Worm (Caenorhabditis elegans) whole organism, late embryonic: ENCODE results near the gene F07H5.7.

Source experiments
- C38D4.7 ChIP-seq: fragments of 200-800 bp; sonication (Bioruptor generic); optimal IDR thresholded peaks from 2 replicates; lab custom pipeline; 2018; ENCODE audit warnings: mild to moderate bottlenecking, missing genetic modification characterization, moderate library complexity, missing compliant biosample characterization
- F13H6.1 ChIP-seq: sonication (generic microtip); optimal IDR thresholded peaks from 2 replicates; lab custom pipeline; 2016; ENCODE audit warnings: missing genetic modification characterization, missing compliant biosample characterization
- K09A11.1 ChIP-seq: sonication (generic microtip); optimal IDR thresholded peaks from 2 replicates; lab custom pipeline; 2017; ENCODE audit warnings: antibody characterized with exemption, mild to moderate bottlenecking, missing genetic modification characterization, missing compliant biosample characterization; ENCODE audit not compliant: insufficient read depth
- Y22D7AL.16 ChIP-seq: sonication (generic microtip); optimal IDR thresholded peaks from 2 replicates; lab custom pipeline; 2016; ENCODE audit warnings: missing genetic modification characterization, missing compliant biosample characterization
- ahr-1 ChIP-seq: sonication (generic microtip); optimal IDR thresholded peaks from 2 replicates; lab custom pipeline; 2016; ENCODE audit warnings: missing genetic modification characterization, missing compliant biosample characterization
- ceh-18 ChIP-seq: sonication (generic microtip); optimal IDR thresholded peaks from 2 replicates; lab custom pipeline; 2016; ENCODE audit warnings: missing genetic modification characterization, missing compliant biosample characterization
- ceh-31 ChIP-seq: sonication (generic microtip); optimal IDR thresholded peaks from 2 replicates; lab custom pipeline; 2016; ENCODE audit warnings: missing genetic modification characterization, missing compliant biosample characterization
- ceh-6 ChIP-seq: fragments of 200-800 bp; sonication (Bioruptor generic); optimal IDR thresholded peaks from 2 replicates; lab custom pipeline; 2018; ENCODE audit warnings: mild to moderate bottlenecking, missing genetic modification characterization, missing compliant biosample characterization
- che-1 ChIP-seq: sonication (generic microtip); optimal IDR thresholded peaks from 2 replicates; lab custom pipeline; 2016; ENCODE audit warnings: mild to moderate bottlenecking, missing genetic modification characterization, missing compliant biosample characterization
- dmd-4 ChIP-seq: sonication (generic microtip); optimal IDR thresholded peaks from 2 replicates; lab custom pipeline; 2016; ENCODE audit warnings: borderline replicate concordance, missing genetic modification characterization, missing compliant biosample characterization
- dve-1 ChIP-seq: sonication (generic microtip); optimal IDR thresholded peaks from 2 replicates; lab custom pipeline; 2017; ENCODE audit warnings: antibody characterized with exemption, mild to moderate bottlenecking, missing genetic modification characterization, missing compliant biosample characterization
- elt-2 ChIP-seq: sonication (generic microtip); optimal IDR thresholded peaks from 2 replicates; lab custom pipeline; 2016; ENCODE audit warnings: missing genetic modification reagents, missing genetic modification characterization, missing compliant biosample characterization
- elt-4 ChIP-seq: sonication (generic microtip); optimal IDR thresholded peaks from 2 replicates; lab custom pipeline; 2016; ENCODE audit warnings: missing genetic modification characterization, missing compliant biosample characterization
- fax-1 ChIP-seq: sonication (generic microtip); optimal IDR thresholded peaks from 2 replicates; lab custom pipeline; 2016; ENCODE audit warnings: missing genotype, missing genetic modification characterization, missing compliant biosample characterization
- fkh-10 ChIP-seq: fragments of 150-350 bp; optimal IDR thresholded peaks from 2 replicates; lab custom pipeline; 2014; ENCODE audit warnings: missing biosample characterization, missing genetic modification reagents, missing genetic modification characterization
- fkh-6 ChIP-seq: sonication (generic microtip); optimal IDR thresholded peaks from 2 replicates; lab custom pipeline; 2016; ENCODE audit warnings: missing genetic modification characterization, missing compliant biosample characterization
- hlh-13 ChIP-seq: fragments of 200-800 bp; sonication (Bioruptor generic); optimal IDR thresholded peaks from 2 replicates; lab custom pipeline; 2018; ENCODE audit warnings: mild to moderate bottlenecking, missing genetic modification characterization, missing compliant biosample characterization
- hlh-6 ChIP-seq: sonication (generic microtip); optimal IDR thresholded peaks from 2 replicates; lab custom pipeline; 2016; ENCODE audit warnings: missing genotype, missing genetic modification characterization, missing compliant biosample characterization
- hlh-8 ChIP-seq: sonication (generic microtip); optimal IDR thresholded peaks from 2 replicates; lab custom pipeline; 2016; ENCODE audit warnings: missing genotype, missing genetic modification characterization, missing compliant biosample characterization
- lim-6 ChIP-seq: sonication (generic microtip); optimal IDR thresholded peaks from 2 replicates; lab custom pipeline; 2016; ENCODE audit warnings: missing genetic modification characterization, missing compliant biosample characterization
- lin-11 ChIP-seq: fragments of 200-800 bp; sonication (Bioruptor generic); optimal IDR thresholded peaks from 2 replicates; lab custom pipeline; 2018; ENCODE audit warnings: mild to moderate bottlenecking, missing genetic modification characterization, missing compliant biosample characterization
- madf-2 ChIP-seq: sonication (generic microtip); optimal IDR thresholded peaks from 2 replicates; lab custom pipeline; 2017; ENCODE audit warnings: missing genetic modification characterization, missing compliant biosample characterization
- mec-3 ChIP-seq: sonication (generic microtip); optimal IDR thresholded peaks from 2 replicates; lab custom pipeline; 2016; ENCODE audit warnings: borderline replicate concordance, missing genetic modification characterization, missing compliant biosample characterization
- npax-4 ChIP-seq: sonication (generic microtip); optimal IDR thresholded peaks from 2 replicates; lab custom pipeline; 2016; ENCODE audit warnings: missing genetic modification characterization, missing compliant biosample characterization
- pag-3 ChIP-seq: sonication (generic microtip); optimal IDR thresholded peaks from 2 replicates; lab custom pipeline; 2016; ENCODE audit warnings: missing compliant biosample characterization, missing genetic modification characterization, borderline replicate concordance
- pqm-1 ChIP-seq: sonication (generic microtip); optimal IDR thresholded peaks from 2 replicates; lab custom pipeline; 2016; ENCODE audit warnings: missing genetic modification characterization, missing compliant biosample characterization
- ref-2 ChIP-seq: sonication (generic microtip); optimal IDR thresholded peaks from 2 replicates; lab custom pipeline; 2016; ENCODE audit warnings: missing genetic modification characterization, missing compliant biosample characterization
- sdc-2 ChIP-seq: sonication (generic microtip); optimal IDR thresholded peaks from 2 replicates; lab custom pipeline; 2016; ENCODE audit warnings: missing genotype, missing genetic modification characterization, missing compliant biosample characterization
- sox-2 ChIP-seq: fragments of 200-800 bp; sonication (Bioruptor generic); IDR thresholded peaks from 2 replicates; pipeline ENCODE4 v1.3.6; 2022; ENCODE audit warnings: missing genetic modification reagents, missing genetic modification characterization, missing compliant biosample characterization
- sox-4 ChIP-seq: sonication (generic microtip); optimal IDR thresholded peaks from 2 replicates; lab custom pipeline; 2017; ENCODE audit warnings: mild to moderate bottlenecking, missing genetic modification characterization, inconsistent platforms, missing compliant biosample characterization
- tbx-2 ChIP-seq: sonication (generic microtip); optimal IDR thresholded peaks from 2 replicates; lab custom pipeline; 2016; ENCODE audit warnings: missing genetic modification characterization, missing compliant biosample characterization
- ttx-3 ChIP-seq: sonication (generic microtip); optimal IDR thresholded peaks from 2 replicates; lab custom pipeline; 2016; ENCODE audit warnings: missing genetic modification reagents, missing genetic modification characterization, missing compliant biosample characterization
- unc-42 ChIP-seq: sonication (generic microtip); optimal IDR thresholded peaks from 2 replicates; lab custom pipeline; 2016; ENCODE audit warnings: missing genotype, missing genetic modification characterization, missing compliant biosample characterization
- unc-55 ChIP-seq: sonication (generic microtip); optimal IDR thresholded peaks from 2 replicates; lab custom pipeline; 2017; ENCODE audit warnings: missing biosample characterization, missing genetic modification reagents, missing genetic modification characterization

The F07H5.7 gene

ce11 chrII:8825769-8826168 lies 31.8 kb upstream of the F07H5.7 start, which contains the start of gene nas-25:
TSS of gene nas-25 (plus strand) at chrII:8826069.
- TF ChIP-seq lim-6 (tag; lab: Kevin White, UChicago) = no peak
- TF ChIP-seq, all 69 proteins: peak for 0

- TF ChIP-seq ref-2 (tag; lab: Kevin White, UChicago) = no peak
- TF ChIP-seq unc-42 = no peak
- no peak for TF ChIP-seq ahr-1
- TF ChIP-seq elt-4 = no peak
- no peak for TF ChIP-seq ceh-18 (tag; lab: Kevin White, UChicago)
- TF ChIP-seq npax-4 = no peak
- TF ChIP-seq hlh-8 (tag; lab: Kevin White, UChicago) = no peak
- no peak for TF ChIP-seq lin-11 (tag; lab: Kevin White, UChicago)
- no peak for TF ChIP-seq sox-2
- no peak for TF ChIP-seq hlh-13 (GFP tag; lab: Kevin White, UChicago)
- TF ChIP-seq tbx-2 (tag; lab: Kevin White, UChicago) = no peak
- no peak for TF ChIP-seq hlh-6 (tag; lab: Kevin White, UChicago)
- TF ChIP-seq ceh-31 = no peak
- TF ChIP-seq C38D4.7 (GFP tag; lab: Kevin White, UChicago) = no peak
- TF ChIP-seq fkh-10 = no peak
- TF ChIP-seq, all 69 proteins: peak for 0
These were observed 28.7 kb upstream of the F07H5.7 start for ce11 chrII:8822711-8823110.

ce11 chrII:8821140-8821595 lies 27.2 kb upstream of the F07H5.7 start, which contains the start of gene F46C5.1:
TSS of gene F46C5.1 (minus strand) at chrII:8821190.
- TF ChIP-seq K09A11.1 (tag; lab: Kevin White, UChicago) (no peak), C38D4.7 (GFP tag; lab: Kevin White, UChicago) (no peak), pqm-1 (tag; lab: Kevin White, UChicago) (no peak), F13H6.1 (no peak), ttx-3 (no peak), dve-1 (tag; lab: Kevin White, UChicago) (no peak), Y22D7AL.16 (tag; lab: Kevin White, UChicago) (no peak), elt-2 (tag; lab: Kevin White, UChicago) (no peak), ceh-6 (no peak), unc-55 (GFP tag; lab: Kevin White, UChicago) (no peak), sox-4 (tag; lab: Kevin White, UChicago) (no peak), dmd-4 (tag; lab: Kevin White, UChicago) (no peak), che-1 (tag; lab: Kevin White, UChicago) (no peak), mec-3 (tag; lab: Kevin White, UChicago) (no peak), npax-4 (no peak), lin-11 (tag; lab: Kevin White, UChicago) (no peak), madf-2 (tag; lab: Kevin White, UChicago) (no peak)

ce11 chrII:8820126-8820972 lies 26.4 kb upstream of the F07H5.7 start:
- TF ChIP-seq madf-2 (tag; lab: Kevin White, UChicago) (no peak), elt-2 (tag; lab: Kevin White, UChicago) (peak; percentile 32)

ce11 chrII:8818978-8819896 lies 25.3 kb upstream of the F07H5.7 start, which contains the start of gene F46C5.10:
TSS of gene F46C5.10 (minus strand) at chrII:8819028.
- TF ChIP-seq sdc-2 (no peak), fax-1 (tag; lab: Kevin White, UChicago) (no peak), F13H6.1 (no peak), pag-3 (tag; lab: Kevin White, UChicago) (no peak), unc-55 (GFP tag; lab: Kevin White, UChicago) (no peak), che-1 (tag; lab: Kevin White, UChicago) (no peak), lin-11 (tag; lab: Kevin White, UChicago) (no peak), fkh-6 (no peak), ref-2 (tag; lab: Kevin White, UChicago) (no peak)
